Worm (Caenorhabditis elegans) whole organism, late embryonic: Measurements from ENCODE around the gene Y45G5AM.6.

Source experiments
- C08G9.2 ChIP-seq: sonication (generic microtip); optimal IDR thresholded peaks from 2 replicates; lab custom pipeline; 2016; ENCODE audit warnings: mild to moderate bottlenecking, missing genetic modification characterization, moderate library complexity, missing compliant biosample characterization
- F13H6.1 ChIP-seq: sonication (generic microtip); optimal IDR thresholded peaks from 2 replicates; lab custom pipeline; 2016; ENCODE audit warnings: missing genetic modification characterization, missing compliant biosample characterization
- K02D7.2 ChIP-seq: sonication (generic microtip); optimal IDR thresholded peaks from 2 replicates; lab custom pipeline; 2017; ENCODE audit warnings: mild to moderate bottlenecking, missing genetic modification characterization, missing compliant biosample characterization
- Y22D7AL.16 ChIP-seq: sonication (generic microtip); optimal IDR thresholded peaks from 2 replicates; lab custom pipeline; 2016; ENCODE audit warnings: missing genetic modification characterization, missing compliant biosample characterization
- ceh-14 ChIP-seq: sonication (generic microtip); optimal IDR thresholded peaks from 2 replicates; lab custom pipeline; 2016; ENCODE audit warnings: missing genotype, missing genetic modification characterization, missing compliant biosample characterization
- ceh-18 ChIP-seq: sonication (generic microtip); optimal IDR thresholded peaks from 2 replicates; lab custom pipeline; 2016; ENCODE audit warnings: missing genetic modification characterization, missing compliant biosample characterization
- ceh-19 ChIP-seq: fragments of 200-800 bp; sonication (Bioruptor generic); optimal IDR thresholded peaks from 2 replicates; lab custom pipeline; 2018; ENCODE audit warnings: mild to moderate bottlenecking, missing genetic modification characterization, missing compliant biosample characterization
- ceh-2 ChIP-seq: sonication (generic microtip); optimal IDR thresholded peaks from 2 replicates; lab custom pipeline; 2016; ENCODE audit warnings: missing genotype, missing genetic modification characterization, missing compliant biosample characterization
- ceh-30 ChIP-seq: fragments of 150-350 bp; optimal IDR thresholded peaks from 2 replicates; lab custom pipeline; 2014; ENCODE audit warnings: missing biosample characterization, missing genetic modification characterization
- ceh-45 ChIP-seq: fragments of 200-800 bp; sonication (Bioruptor generic); IDR thresholded peaks from 2 replicates; pipeline ENCODE4 v1.3.6; 2022; ENCODE audit warnings: missing genetic modification reagents, missing genetic modification characterization, missing compliant biosample characterization
- ceh-48 ChIP-seq: sonication (generic microtip); optimal IDR thresholded peaks from 2 replicates; lab custom pipeline; 2016; ENCODE audit warnings: missing genetic modification characterization, inconsistent platforms, missing compliant biosample characterization
- ceh-9 ChIP-seq: sonication (generic microtip); optimal IDR thresholded peaks from 2 replicates; lab custom pipeline; 2016; ENCODE audit warnings: mild to moderate bottlenecking, missing genetic modification characterization, inconsistent platforms, missing compliant biosample characterization
- che-1 ChIP-seq: sonication (generic microtip); optimal IDR thresholded peaks from 2 replicates; lab custom pipeline; 2016; ENCODE audit warnings: mild to moderate bottlenecking, missing genetic modification characterization, missing compliant biosample characterization
- dmd-4 ChIP-seq: sonication (generic microtip); optimal IDR thresholded peaks from 2 replicates; lab custom pipeline; 2016; ENCODE audit warnings: borderline replicate concordance, missing genetic modification characterization, missing compliant biosample characterization
- dve-1 ChIP-seq: sonication (generic microtip); optimal IDR thresholded peaks from 2 replicates; lab custom pipeline; 2017; ENCODE audit warnings: antibody characterized with exemption, mild to moderate bottlenecking, missing genetic modification characterization, missing compliant biosample characterization
- elt-2 ChIP-seq: sonication (generic microtip); optimal IDR thresholded peaks from 2 replicates; lab custom pipeline; 2016; ENCODE audit warnings: missing genetic modification reagents, missing genetic modification characterization, missing compliant biosample characterization
- elt-4 ChIP-seq: sonication (generic microtip); optimal IDR thresholded peaks from 2 replicates; lab custom pipeline; 2016; ENCODE audit warnings: missing genetic modification characterization, missing compliant biosample characterization
- fkh-10 ChIP-seq: fragments of 150-350 bp; optimal IDR thresholded peaks from 2 replicates; lab custom pipeline; 2014; ENCODE audit warnings: missing biosample characterization, missing genetic modification reagents, missing genetic modification characterization
- fkh-6 ChIP-seq: sonication (generic microtip); optimal IDR thresholded peaks from 2 replicates; lab custom pipeline; 2016; ENCODE audit warnings: missing genetic modification characterization, missing compliant biosample characterization
- hlh-13 ChIP-seq: fragments of 200-800 bp; sonication (Bioruptor generic); optimal IDR thresholded peaks from 2 replicates; lab custom pipeline; 2018; ENCODE audit warnings: mild to moderate bottlenecking, missing genetic modification characterization, missing compliant biosample characterization
- hlh-30 ChIP-seq: sonication (generic microtip); optimal IDR thresholded peaks from 2 replicates; lab custom pipeline; 2017; ENCODE audit warnings: antibody characterized with exemption, missing genetic modification characterization, missing compliant biosample characterization; ENCODE audit not compliant: insufficient read depth
- hlh-6 ChIP-seq: sonication (generic microtip); optimal IDR thresholded peaks from 2 replicates; lab custom pipeline; 2016; ENCODE audit warnings: missing genotype, missing genetic modification characterization, missing compliant biosample characterization
- hlh-8 ChIP-seq: sonication (generic microtip); optimal IDR thresholded peaks from 2 replicates; lab custom pipeline; 2016; ENCODE audit warnings: missing genotype, missing genetic modification characterization, missing compliant biosample characterization
- lim-6 ChIP-seq: sonication (generic microtip); optimal IDR thresholded peaks from 2 replicates; lab custom pipeline; 2016; ENCODE audit warnings: missing genetic modification characterization, missing compliant biosample characterization
- madf-2 ChIP-seq: sonication (generic microtip); optimal IDR thresholded peaks from 2 replicates; lab custom pipeline; 2017; ENCODE audit warnings: missing genetic modification characterization, missing compliant biosample characterization
- mec-3 ChIP-seq: sonication (generic microtip); optimal IDR thresholded peaks from 2 replicates; lab custom pipeline; 2016; ENCODE audit warnings: borderline replicate concordance, missing genetic modification characterization, missing compliant biosample characterization
- nfya-1 ChIP-seq: sonication (generic microtip); optimal IDR thresholded peaks from 2 replicates; lab custom pipeline; 2017; ENCODE audit warnings: missing genetic modification characterization, mild to moderate bottlenecking, missing compliant biosample characterization, antibody characterized with exemption, moderate library complexity
- nhr-11 ChIP-seq: fragments of 150-350 bp; optimal IDR thresholded peaks from 2 replicates; lab custom pipeline; 2014; ENCODE audit warnings: missing biosample characterization, missing genetic modification characterization
- pag-3 ChIP-seq: sonication (generic microtip); optimal IDR thresholded peaks from 2 replicates; lab custom pipeline; 2016; ENCODE audit warnings: missing compliant biosample characterization, missing genetic modification characterization, borderline replicate concordance
- pax-1 ChIP-seq: fragments of 150-350 bp; optimal IDR thresholded peaks from 2 replicates; lab custom pipeline; 2014; ENCODE audit warnings: missing biosample characterization, missing genetic modification characterization
- pha-2 ChIP-seq: sonication (generic microtip); optimal IDR thresholded peaks from 2 replicates; lab custom pipeline; 2017; ENCODE audit warnings: mild to moderate bottlenecking, missing genetic modification characterization, missing compliant biosample characterization
- pha-4 ChIP-seq: fragments of 150-350 bp; optimal IDR thresholded peaks from 2 replicates; lab custom pipeline; 2018; ENCODE audit warnings: missing biosample characterization, missing genetic modification reagents, missing genetic modification characterization
- pros-1 ChIP-seq: fragments of 150-350 bp; optimal IDR thresholded peaks from 2 replicates; lab custom pipeline; 2014; ENCODE audit warnings: missing biosample characterization, missing genetic modification reagents, missing genetic modification characterization
- ref-2 ChIP-seq: sonication (generic microtip); optimal IDR thresholded peaks from 2 replicates; lab custom pipeline; 2016; ENCODE audit warnings: missing genetic modification characterization, missing compliant biosample characterization
- rnt-1 ChIP-seq: sonication (generic microtip); optimal IDR thresholded peaks from 2 replicates; lab custom pipeline; 2016; ENCODE audit warnings: missing genetic modification characterization, missing compliant biosample characterization
- tbx-2 ChIP-seq: sonication (generic microtip); optimal IDR thresholded peaks from 2 replicates; lab custom pipeline; 2016; ENCODE audit warnings: missing genetic modification characterization, missing compliant biosample characterization
- unc-3 ChIP-seq, 2 experiments: fragments of 200-800 bp in 1 of 2; sonication (Bioruptor generic) in 1 of 2; sonication (generic microtip) in 1 of 2; conservative IDR thresholded peaks in 1 of 2; optimal IDR thresholded peaks in 1 of 2; 2 replicates each; pipeline versions ENCODE4 v1.3.6 to Lab custom; 2016 to 2022; ENCODE audit warnings: missing compliant biosample characterization in 2 of 2, missing genetic modification characterization in 2 of 2, missing genetic modification reagents in 1 of 2
- unc-55 ChIP-seq: sonication (generic microtip); optimal IDR thresholded peaks from 2 replicates; lab custom pipeline; 2017; ENCODE audit warnings: missing biosample characterization, missing genetic modification reagents, missing genetic modification characterization
- zip-5 ChIP-seq: sonication (generic microtip); optimal IDR thresholded peaks from 2 replicates; lab custom pipeline; 2016; ENCODE audit warnings: missing genetic modification characterization, missing compliant biosample characterization

The Y45G5AM.6 gene

ce11 chrV:4160086-4160485, 8.0 kb upstream of the Y45G5AM.6 start, which contains the start of gene Y45G5AM.5:
Gene Y45G5AM.5 (plus strand): TSS chrV:4160386.
- TF ChIP-seq ceh-18 (tag; lab: Kevin White, UChicago) (no peak), ceh-48 (tag; lab: Kevin White, UChicago) (no peak), che-1 (tag; lab: Kevin White, UChicago) (no peak)

DNA sequence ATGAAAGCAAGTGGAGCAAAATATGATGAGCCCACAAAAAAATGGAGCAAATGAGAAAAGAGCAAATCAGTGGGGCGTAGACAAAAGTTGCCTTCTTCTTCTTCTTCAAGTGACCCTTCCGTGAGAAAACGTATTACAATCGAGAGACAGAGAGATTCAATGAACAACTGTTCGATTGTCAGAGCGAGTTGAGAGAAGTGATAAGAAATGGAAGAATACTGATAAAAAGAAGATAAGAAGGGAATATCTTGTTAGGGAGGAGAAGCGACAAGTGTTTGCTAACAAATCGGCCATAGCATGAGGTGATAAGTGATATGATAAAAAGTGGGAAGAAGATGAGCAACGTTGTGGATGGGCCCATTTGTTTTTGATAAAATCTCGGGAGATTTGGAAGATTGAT, 5.2 kb upstream of the Y45G5AM.6 start:
- TF ChIP-seq ceh-18 (tag; lab: Kevin White, UChicago) (peak; percentile 50), ceh-30 (tag; lab: Kevin White, UChicago) (no peak), lim-6 (no peak), K02D7.2 (tag; lab: Kevin White, UChicago) (no peak), elt-2 (peak; percentile 96), mec-3 (tag; lab: Kevin White, UChicago) (no peak), unc-55 (peak; percentile 69), rnt-1 (peak; percentile 47)

DNA sequence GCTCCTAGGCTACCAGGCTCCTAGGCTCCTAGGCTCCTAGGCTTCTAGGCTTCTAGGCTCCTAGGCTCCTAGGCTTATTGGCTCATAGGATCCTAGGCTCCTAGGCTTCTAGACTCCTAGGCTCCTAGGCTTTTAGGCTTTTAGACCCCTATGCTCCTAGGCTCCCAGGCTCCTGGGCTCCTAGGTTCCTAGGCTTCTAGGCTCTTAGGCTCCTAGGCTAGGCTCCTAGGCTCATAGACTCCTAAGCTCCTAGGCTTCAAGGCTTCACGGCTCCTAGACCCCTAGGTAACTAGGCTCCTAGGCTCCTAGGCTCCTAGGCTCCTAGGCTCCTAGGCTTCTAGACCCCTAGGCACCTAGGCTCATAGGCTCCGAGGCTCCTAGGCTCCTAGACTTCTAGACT, 700 bp downstream of the Y45G5AM.6 start:
- no peak for TF ChIP-seq ceh-18 (tag; lab: Kevin White, UChicago)
- TF ChIP-seq dmd-4 (tag; lab: Kevin White, UChicago), result no peak
- TF ChIP-seq pha-4 (tag; lab: Kevin White, UChicago), result no peak
- TF ChIP-seq pros-1 (tag; lab: Kevin White, UChicago), result no peak
- no peak for TF ChIP-seq madf-2 (tag; lab: Kevin White, UChicago)
- no peak for TF ChIP-seq ceh-19
- TF ChIP-seq pag-3 (tag; lab: Kevin White, UChicago), result peak; percentile 0
- no peak for TF ChIP-seq ceh-9 (tag; lab: Kevin White, UChicago)
- no peak for TF ChIP-seq K02D7.2 (tag; lab: Kevin White, UChicago)
- no peak for TF ChIP-seq hlh-13 (GFP tag; lab: Kevin White, UChicago)
- no peak for TF ChIP-seq ceh-14
- no peak for TF ChIP-seq nfya-1 (tag; lab: Kevin White, UChicago)
- TF ChIP-seq hlh-8 (tag; lab: Kevin White, UChicago), result no peak
- TF ChIP-seq elt-4, result peak; percentile 66
- no peak for TF ChIP-seq che-1 (tag; lab: Kevin White, UChicago)
- TF ChIP-seq unc-3 (GFP tag; conservative IDR thresholded peaks at IDR 0.05; lab: Robert Waterston, UW), result no peak
- TF ChIP-seq unc-3 (tag; optimal IDR thresholded peaks at IDR 0.05; lab: Kevin White, UChicago), result no peak
- no peak for TF ChIP-seq Y22D7AL.16

DNA sequence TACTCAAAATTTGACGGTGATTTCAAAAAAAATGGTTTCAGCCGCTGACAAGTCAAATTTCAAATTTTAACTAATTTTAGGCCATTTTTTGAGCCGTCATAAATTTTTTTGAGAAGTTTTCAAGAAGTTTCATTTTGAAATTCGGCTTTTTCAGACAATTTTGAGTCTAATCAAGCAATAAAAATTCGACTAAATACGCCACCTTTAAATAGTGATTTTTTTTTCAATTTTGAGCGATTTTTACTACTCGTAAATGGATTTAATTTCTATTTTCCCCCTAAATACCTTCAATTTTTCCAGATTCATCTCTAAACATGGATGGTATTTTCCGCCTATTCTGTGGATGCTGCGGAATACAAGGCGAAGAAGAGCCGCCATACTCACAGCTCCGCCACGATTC, 7.9 kb downstream of the Y45G5AM.6 start, which contains the start of gene Y45G5AL.1:
Gene Y45G5AL.1 (plus strand): TSS at position 301 of the 400 bp plus-strand sequence.
- no peak for TF ChIP-seq ceh-2 (tag; lab: Kevin White, UChicago)
- no peak for TF ChIP-seq fkh-10 (GFP tag; lab: Kevin White, UChicago)
- TF ChIP-seq pax-1 (tag; lab: Kevin White, UChicago), result no peak
- no peak for TF ChIP-seq pha-2 (tag; lab: Kevin White, UChicago)
- no peak for TF ChIP-seq che-1 (tag; lab: Kevin White, UChicago)
- TF ChIP-seq elt-4, result no peak
- TF ChIP-seq madf-2 (tag; lab: Kevin White, UChicago), result no peak
- no peak for TF ChIP-seq zip-5 (tag; lab: Kevin White, UChicago)
- no peak for TF ChIP-seq pha-4 (tag; lab: Kevin White, UChicago)
- TF ChIP-seq hlh-6 (tag; lab: Kevin White, UChicago), result no peak
- TF ChIP-seq fkh-6, result no peak
- TF ChIP-seq hlh-13 (GFP tag; lab: Kevin White, UChicago), result no peak
- TF ChIP-seq C08G9.2 (tag; lab: Kevin White, UChicago), result no peak
- TF ChIP-seq ceh-18 (tag; lab: Kevin White, UChicago), result no peak
- no peak for TF ChIP-seq hlh-30 (tag; lab: Kevin White, UChicago)

ce11 chrV:4143034-4143433, 9.1 kb downstream of the Y45G5AM.6 start:
- no peak for TF ChIP-seq elt-4
- TF ChIP-seq unc-3 (GFP tag; conservative IDR thresholded peaks at IDR 0.05; lab: Robert Waterston, UW), result no peak
- no peak for TF ChIP-seq unc-3 (tag; optimal IDR thresholded peaks at IDR 0.05; lab: Kevin White, UChicago)
- TF ChIP-seq nfya-1 (tag; lab: Kevin White, UChicago), result peak; percentile 42
- TF ChIP-seq tbx-2 (tag; lab: Kevin White, UChicago), result no peak
- no peak for TF ChIP-seq C08G9.2 (tag; lab: Kevin White, UChicago)
- no peak for TF ChIP-seq hlh-8 (tag; lab: Kevin White, UChicago)
- TF ChIP-seq hlh-6 (tag; lab: Kevin White, UChicago), result no peak
- no peak for TF ChIP-seq dve-1 (tag; lab: Kevin White, UChicago)
- no peak for TF ChIP-seq ceh-45
- TF ChIP-seq pha-2 (tag; lab: Kevin White, UChicago), result no peak
- peak; percentile 33 for TF ChIP-seq ceh-48 (tag; lab: Kevin White, UChicago)
- no peak for TF ChIP-seq fkh-10 (GFP tag; lab: Kevin White, UChicago)
- no peak for TF ChIP-seq F13H6.1 (tag; lab: Kevin White, UChicago)
- TF ChIP-seq madf-2 (tag; lab: Kevin White, UChicago), result no peak
- TF ChIP-seq nhr-11, result no peak
- no peak for TF ChIP-seq dmd-4 (tag; lab: Kevin White, UChicago)
- no peak for TF ChIP-seq ref-2 (tag; lab: Kevin White, UChicago)
- TF ChIP-seq zip-5 (tag; lab: Kevin White, UChicago), result no peak
- TF ChIP-seq mec-3 (tag; lab: Kevin White, UChicago), result no peak
- no peak for TF ChIP-seq che-1 (tag; lab: Kevin White, UChicago)
- no peak for TF ChIP-seq pha-4 (tag; lab: Kevin White, UChicago)
- TF ChIP-seq ceh-19, result no peak
- peak; percentile 96 for TF ChIP-seq hlh-30 (tag; lab: Kevin White, UChicago)
- no peak for TF ChIP-seq rnt-1
